Worm (Caenorhabditis elegans): ENCODE data around the gene fbxa-80.

fbxa-80 gene

ce11 chrIII:1345694-1346093 is 30.7 kb upstream of the fbxa-80 start, which contains the start of gene Y82E9BL.6 (continued):
- no peak for TF ChIP-seq cebp-2 (GFP tag; IDR thresholded peaks at IDR 0.05)

DNA sequence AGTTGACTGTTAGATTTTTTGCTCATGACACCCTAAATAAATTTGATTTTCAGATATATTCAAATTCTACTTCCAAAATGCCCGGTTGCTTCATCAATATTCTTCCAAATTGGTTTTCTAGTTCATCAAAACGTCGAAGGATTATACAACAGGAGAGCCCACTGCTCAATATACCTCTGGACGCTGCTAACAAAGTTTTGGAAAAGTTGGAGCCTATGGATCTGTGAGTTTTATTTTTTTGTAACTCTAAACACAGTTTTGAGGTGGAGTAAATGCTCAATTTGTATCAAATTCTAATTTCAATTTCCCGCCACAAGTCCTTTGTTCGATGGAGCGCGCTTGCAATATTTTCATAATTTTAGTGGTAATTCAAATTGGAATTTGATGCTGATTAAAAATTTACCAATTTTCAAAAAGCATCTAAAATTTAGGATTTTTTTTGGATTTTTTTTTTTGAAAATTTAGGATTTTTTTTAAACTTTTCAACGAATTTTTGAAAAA is 28.0 kb upstream of the fbxa-80 start, which contains the start of gene fbxa-27:
Gene fbxa-27 (plus strand): TSS at position 51 of the 501 bp plus-strand sequence.
- no peak for TF ChIP-seq hsf-1 (GFP tag; IDR thresholded peaks at IDR 0.05)
- no peak for TF ChIP-seq nhr-90 (tag; optimal IDR thresholded peaks at IDR 0.05)
- TF ChIP-seq F52B5.7 (tag; optimal IDR thresholded peaks at IDR 0.05), result no peak
- TF ChIP-seq mes-4 (tag; optimal IDR thresholded peaks at IDR 0.05), result no peak
- TF ChIP-seq dpff-1 (tag; optimal IDR thresholded peaks at IDR 0.05), result no peak
- no peak for TF ChIP-seq madf-6 (GFP tag; IDR thresholded peaks at IDR 0.05)
- TF ChIP-seq nfya-2 (GFP tag; IDR thresholded peaks at IDR 0.05), result no peak
- TF ChIP-seq unc-130 (GFP tag; optimal IDR thresholded peaks at IDR 0.05), result no peak
- TF ChIP-seq ztf-25 (GFP tag; IDR thresholded peaks at IDR 0.05), result no peak
- no peak for TF ChIP-seq cebp-2 (GFP tag; IDR thresholded peaks at IDR 0.05)
- no peak for TF ChIP-seq madf-3 (GFP tag; IDR thresholded peaks at IDR 0.05)
- TF ChIP-seq ama-1 (optimal IDR thresholded peaks at IDR 0.05), result no peak
- TF ChIP-seq ama-1 (GFP tag; optimal IDR thresholded peaks at IDR 0.05), result no peak
- TF ChIP-seq ceh-91 (GFP tag; IDR thresholded peaks at IDR 0.05), result no peak
- no peak for TF ChIP-seq lir-1 (GFP tag; conservative IDR thresholded peaks at IDR 0.05)
- no peak for TF ChIP-seq nhr-27 (tag; optimal IDR thresholded peaks at IDR 0.05)

ce11 chrIII:1342488-1342887 is 27.5 kb upstream of the fbxa-80 start, which contains the start of gene fbxa-26:
Gene fbxa-26 (minus strand): TSS chrIII:1342522.
- TF ChIP-seq rcor-1 (GFP tag; IDR thresholded peaks at IDR 0.05) (no peak), nfya-1 (tag; optimal IDR thresholded peaks at IDR 0.05; ENCODE audit: borderline replicate concordance, insufficient read depth) (no peak), ceh-79 (tag; optimal IDR thresholded peaks at IDR 0.05) (no peak), ZK185.1 (tag; optimal IDR thresholded peaks at IDR 0.05; ENCODE audit: poor library complexity, severe bottlenecking) (no peak), lin-35 (GFP tag; optimal IDR thresholded peaks at IDR 0.05) (no peak), cebp-1 (GFP tag; IDR thresholded peaks at IDR 0.05) (peak; percentile 55; the same call in 1 of the 2 replicates), cebp-1 (tag; optimal IDR thresholded peaks at IDR 0.05) (peak; percentile 70), ccch-3 (GFP tag; optimal IDR thresholded peaks at IDR 0.05) (no peak), mxl-1 (tag; optimal IDR thresholded peaks at IDR 0.05) (no peak), hsf-1 (GFP tag; IDR thresholded peaks at IDR 0.05) (no peak), attf-6 (GFP tag; IDR thresholded peaks at IDR 0.05) (no peak), ztf-25 (GFP tag; IDR thresholded peaks at IDR 0.05) (no peak), nhr-80 (tag; optimal IDR thresholded peaks at IDR 0.05) (peak; percentile 55), ceh-100 (GFP tag; IDR thresholded peaks at IDR 0.05) (no peak), ama-1 (optimal IDR thresholded peaks at IDR 0.05) (no peak), ama-1 (GFP tag; optimal IDR thresholded peaks at IDR 0.05) (no peak), lag-1 (GFP tag; IDR thresholded peaks at IDR 0.05) (no peak), unc-62 (GFP tag; optimal IDR thresholded peaks at IDR 0.05) (peak; percentile 0), F39B2.1 (GFP tag; IDR thresholded peaks at IDR 0.05) (no peak)

ce11 chrIII:1340240-1340639 is 25.2 kb upstream of the fbxa-80 start, which contains the start of gene fbxa-5:
Gene fbxa-5 (minus strand): TSS chrIII:1340340.
- TF ChIP-seq F10E7.11 (tag; optimal IDR thresholded peaks at IDR 0.05) (no peak), T07F8.4 (tag; optimal IDR thresholded peaks at IDR 0.05) (no peak), dpff-1 (tag; optimal IDR thresholded peaks at IDR 0.05) (no peak), egl-18 (GFP tag; IDR thresholded peaks at IDR 0.05) (no peak), nhr-80 (tag; optimal IDR thresholded peaks at IDR 0.05) (no peak), ekl-4 (GFP tag; IDR thresholded peaks at IDR 0.05) (no peak), ZK185.1 (tag; optimal IDR thresholded peaks at IDR 0.05; ENCODE audit: poor library complexity, severe bottlenecking) (no peak), let-526 (GFP tag; IDR thresholded peaks at IDR 0.05) (no peak), nfya-2 (GFP tag; IDR thresholded peaks at IDR 0.05) (no peak), aptf-3 (GFP tag; IDR thresholded peaks at IDR 0.05) (no peak), Y67H2A.10 (GFP tag; conservative IDR thresholded peaks at IDR 0.05) (no peak), F55B11.4 (tag; optimal IDR thresholded peaks at IDR 0.05; ENCODE audit: borderline replicate concordance, insufficient read depth) (no peak), xnd-1 (tag; optimal IDR thresholded peaks at IDR 0.05) (no peak), mes-4 (tag; optimal IDR thresholded peaks at IDR 0.05) (no peak), zim-3 (tag; optimal IDR thresholded peaks at IDR 0.05) (no peak), C06A6.2 (GFP tag; conservative IDR thresholded peaks at IDR 0.05) (no peak), madf-10 (tag; optimal IDR thresholded peaks at IDR 0.05) (no peak), lir-1 (GFP tag; conservative IDR thresholded peaks at IDR 0.05) (no peak), ztf-3 (GFP tag; optimal IDR thresholded peaks at IDR 0.05) (no peak)
